Fruit fly (Drosophila melanogaster): ENCODE data around the gene Hipk.

Gene Hipk

DNA sequence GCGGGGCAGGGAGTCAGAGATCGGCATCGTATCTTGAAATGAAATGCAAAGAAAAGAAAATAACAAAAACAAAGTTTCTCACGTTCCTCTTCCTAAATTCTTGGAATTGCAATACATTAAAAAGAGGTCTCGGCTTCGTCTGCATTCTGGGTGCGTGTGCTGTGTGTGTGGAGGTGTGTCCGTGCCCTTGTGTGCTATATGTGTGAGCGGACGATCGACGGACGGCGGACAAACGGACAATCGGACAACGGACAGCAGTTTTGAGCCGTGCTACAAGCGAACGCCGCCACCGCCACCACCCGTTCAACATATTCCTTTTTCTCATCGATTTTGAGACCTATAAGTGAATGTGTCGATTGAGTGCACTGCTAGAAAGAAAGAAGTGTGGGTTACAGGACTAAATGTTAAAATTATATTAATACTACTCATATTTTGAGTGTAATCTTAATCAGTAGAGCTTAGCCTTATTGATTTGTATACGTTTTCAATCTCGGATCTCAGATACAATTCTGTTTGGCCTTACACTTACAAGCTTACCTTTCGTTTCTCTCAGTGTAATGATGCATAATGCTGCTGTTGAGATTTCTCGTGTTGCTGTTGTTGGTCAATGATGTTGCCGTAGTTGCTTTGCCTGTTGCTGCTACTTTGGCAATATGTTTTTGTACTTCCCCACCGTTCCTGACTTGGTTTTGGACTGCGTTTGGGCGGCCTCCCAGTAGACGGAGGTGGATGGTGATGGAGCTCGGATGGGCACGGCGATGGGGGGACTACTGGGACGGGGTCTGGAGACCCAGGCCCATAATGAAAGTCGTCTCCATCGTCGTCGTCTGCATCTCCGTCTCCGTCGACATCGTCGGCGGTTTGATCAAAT is 78.5 kb downstream of the Hipk start (continued):
- TF ChIP-seq CG10462 (GFP tag; optimal IDR thresholded peaks at IDR 0.05) (peak; percentile 63), dmrt99B (tag; optimal IDR thresholded peaks at IDR 0.05) (peak; percentile 69), CG3726 (GFP tag; IDR thresholded peaks at IDR 0.05) (no peak), CG13775 (GFP tag; optimal IDR thresholded peaks at IDR 0.05) (peak; percentile 86), CG17802 (tag; optimal IDR thresholded peaks at IDR 0.05) (peak; percentile 31), lilli (GFP tag; optimal IDR thresholded peaks at IDR 0.05) (peak; percentile 73), CG8944 (GFP tag; optimal IDR thresholded peaks at IDR 0.05) (peak; percentile 63), ken (GFP tag; IDR thresholded peaks at IDR 0.05) (peak; percentile 69; the same call in 2 of the 3 replicates), jumu (GFP tag; optimal IDR thresholded peaks at IDR 0.05) (peak; percentile 64), slou (GFP tag; optimal IDR thresholded peaks at IDR 0.05) (no peak), CG4360 (GFP tag; IDR thresholded peaks at IDR 0.05) (peak; percentile 52), Chrac-16 (GFP tag; optimal IDR thresholded peaks at IDR 0.05) (peak; percentile 89), CG8388 (GFP tag; optimal IDR thresholded peaks at IDR 0.05) (peak; percentile 90), CG32532 (GFP tag; IDR thresholded peaks at IDR 0.05) (no peak), CG7372 (GFP tag; IDR thresholded peaks at IDR 0.05) (peak; percentile 62), E2f1 (GFP tag; IDR thresholded peaks at IDR 0.05) (peak; percentile 50; the same call in 1 of the 2 replicates), exex (tag; optimal IDR thresholded peaks at IDR 0.05) (no peak), kni (GFP tag; optimal IDR thresholded peaks at IDR 0.05) (peak; percentile 72), ci (GFP tag; IDR thresholded peaks at IDR 0.05) (peak; percentile 79), CG2875 (GFP tag; optimal IDR thresholded peaks at IDR 0.05) (peak; percentile 79), CG12155 (GFP tag; optimal IDR thresholded peaks at IDR 0.05) (peak; percentile 69), CG9437 (GFP tag; optimal IDR thresholded peaks at IDR 0.05) (peak; percentile 31), CG8290 (GFP tag; optimal IDR thresholded peaks at IDR 0.05) (peak; percentile 82), CG8290 (tag; optimal IDR thresholded peaks at IDR 0.05) (peak; percentile 37 to 80), CG10979 (tag; optimal IDR thresholded peaks at IDR 0.05) (peak; percentile 95), ems (GFP tag; optimal IDR thresholded peaks at IDR 0.05) (peak; percentile 59), run (tag; optimal IDR thresholded peaks at IDR 0.05) (no peak), BEAF-32 (GFP tag; optimal IDR thresholded peaks at IDR 0.05) (no peak), ranshi (GFP tag; IDR thresholded peaks at IDR 0.05) (peak; percentile 68; the same call in 1 of the 2 replicates), CG8765 (GFP tag; IDR thresholded peaks at IDR 0.05) (peak; percentile 91), wdn (GFP tag; IDR thresholded peaks at IDR 0.05) (no peak), TFAM (GFP tag; optimal IDR thresholded peaks at IDR 0.05) (peak; percentile 64), NfI (GFP tag; optimal IDR thresholded peaks at IDR 0.05) (peak; percentile 32), p53 (GFP tag; optimal IDR thresholded peaks at IDR 0.05) (no peak), CG15601 (tag; optimal IDR thresholded peaks at IDR 0.05) (peak; percentile 87), CG17829 (tag; optimal IDR thresholded peaks at IDR 0.05) (peak; percentile 92), CG15269 (tag; optimal IDR thresholded peaks at IDR 0.05) (peak; percentile 44), H15 (GFP tag; IDR thresholded peaks at IDR 0.05) (peak; percentile 62; the same call in 2 of the 3 replicates), gsb (GFP tag; IDR thresholded peaks at IDR 0.05) (no peak), onecut (GFP tag; IDR thresholded peaks at IDR 0.05) (peak; percentile 78), CG11696 (GFP tag; IDR thresholded peaks at IDR 0.05) (no peak), NC2α (GFP tag; optimal IDR thresholded peaks at IDR 0.05) (peak; percentile 52), Dp (GFP tag; optimal IDR thresholded peaks at IDR 0.05) (no peak), CG17328 (GFP tag; IDR thresholded peaks at IDR 0.05) (peak; percentile 89), CG12299 (tag; optimal IDR thresholded peaks at IDR 0.05) (peak; percentile 57), Xbp1 (GFP tag; optimal IDR thresholded peaks at IDR 0.05) (peak; percentile 72), CG4617 (GFP tag; optimal IDR thresholded peaks at IDR 0.05; ENCODE audit: borderline replicate concordance) (peak; percentile 76), CG12236 (GFP tag; optimal IDR thresholded peaks at IDR 0.05) (peak; percentile 79), HLH54F (GFP tag; optimal IDR thresholded peaks at IDR 0.05) (no peak), CG3163 (GFP tag; optimal IDR thresholded peaks at IDR 0.05) (no peak)

Data from whole organism, embryonic.